Worm (Caenorhabditis elegans) whole organism, late embryonic: ENCODE results near the gene srbc-38.

Experiments
- nhr-11 ChIP-seq: fragments of 150-350 bp; optimal IDR thresholded peaks from 2 replicates; lab custom pipeline; 2014; ENCODE audit warnings: missing biosample characterization, missing genetic modification characterization
- unc-86 ChIP-seq: sonication (generic microtip); optimal IDR thresholded peaks from 2 replicates; lab custom pipeline; 2016; ENCODE audit warnings: missing genetic modification characterization, missing compliant biosample characterization
- ztf-16 ChIP-seq: sonication (generic microtip); optimal IDR thresholded peaks from 2 replicates; lab custom pipeline; 2017; ENCODE audit warnings: missing genetic modification characterization, missing compliant biosample characterization

DNA sequence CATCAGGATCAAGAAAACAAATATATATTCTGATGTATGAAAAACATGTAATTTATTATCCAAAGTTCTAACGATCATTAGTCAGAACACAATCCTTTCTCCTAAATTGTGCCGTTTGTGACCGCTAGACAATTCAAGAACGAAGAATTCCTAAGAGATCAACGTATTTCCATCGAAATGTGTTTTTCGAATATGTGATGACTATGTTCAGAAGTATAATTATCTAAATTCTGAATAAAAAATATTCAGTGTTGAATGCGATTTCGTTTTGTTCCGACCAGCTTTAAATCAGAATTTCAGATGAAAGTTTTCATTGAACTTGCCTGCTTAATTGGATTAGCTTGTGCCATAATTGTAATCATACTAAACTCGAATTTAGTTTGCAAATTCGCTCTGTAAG, 4.8 kb upstream of the srbc-38 start, which contains the start of gene srbc-37:
- TF ChIP-seq nhr-11 (tag; lab: Kevin White, UChicago) (no peak), unc-86 (tag; lab: Kevin White, UChicago) (no peak), ztf-16 (tag; lab: Kevin White, UChicago) (no peak)
